Worm (Caenorhabditis elegans) whole organism, L3 larva: ENCODE measurements around the gene Y69A2AR.24.

ENCODE experiments used
- R02D3.7 ChIP-seq: fragments of 150-350 bp; optimal IDR thresholded peaks from 2 replicates; lab custom pipeline; 2014; ENCODE audit warnings: missing biosample characterization, missing genetic modification characterization
- aly-2 ChIP-seq: fragments of 150-350 bp; optimal IDR thresholded peaks from 2 replicates; lab custom pipeline; 2014; ENCODE audit warnings: missing biosample characterization, missing genetic modification characterization
- ceh-16 ChIP-seq: sonication (generic microtip); optimal IDR thresholded peaks from 2 replicates; lab custom pipeline; 2017; ENCODE audit warnings: missing biosample characterization, missing genetic modification characterization
- ceh-28 ChIP-seq: fragments of 150-350 bp; optimal IDR thresholded peaks from 2 replicates; lab custom pipeline; 2014; ENCODE audit warnings: missing biosample characterization, missing genetic modification reagents, missing genetic modification characterization
- ceh-82 ChIP-seq: fragments of 150-350 bp; optimal IDR thresholded peaks from 2 replicates; lab custom pipeline; 2014; ENCODE audit warnings: missing biosample characterization, missing genetic modification characterization
- ceh-9 ChIP-seq: sonication (generic microtip); optimal IDR thresholded peaks from 2 replicates; lab custom pipeline; 2018; ENCODE audit warnings: missing biosample characterization, missing genetic modification characterization
- daf-12 ChIP-seq: fragments of 150-350 bp; optimal IDR thresholded peaks from 2 replicates; lab custom pipeline; 2014; ENCODE audit warnings: missing biosample characterization, missing genetic modification reagents, missing genetic modification characterization
- egl-27 ChIP-seq: sonication (generic microtip); optimal IDR thresholded peaks from 4 replicates; lab custom pipeline; 2017; ENCODE audit warnings: missing biosample characterization, missing genetic modification reagents, missing genetic modification characterization
- egl-5 ChIP-seq: fragments of 150-350 bp; optimal IDR thresholded peaks from 2 replicates; lab custom pipeline; 2017; ENCODE audit warnings: missing biosample characterization, missing genetic modification reagents, missing genetic modification characterization, inconsistent platforms
- elt-1 ChIP-seq: fragments of 150-350 bp; optimal IDR thresholded peaks from 2 replicates; lab custom pipeline; 2014; ENCODE audit warnings: missing biosample characterization, missing genetic modification characterization
- elt-3 ChIP-seq, 3 experiments: fragments of 150-350 bp in 1 of 3; sonication (generic microtip) in 2 of 3; optimal IDR thresholded peaks; 2 replicates in 2 of 3; 4 replicates in 1 of 3; lab custom pipeline; 2014 to 2017; ENCODE audit warnings: missing biosample characterization in 3 of 3, missing genetic modification characterization in 3 of 3
- eor-1 ChIP-seq, 2 experiments: fragments of 150-350 bp; optimal IDR thresholded peaks; 2 replicates each; lab custom pipeline; 2014 to 2018; ENCODE audit warnings: missing biosample characterization in 2 of 2, missing genetic modification characterization in 2 of 2
- jun-1 ChIP-seq: fragments of 150-350 bp; optimal IDR thresholded peaks from 2 replicates; lab custom pipeline; 2014; ENCODE audit warnings: missing biosample characterization, missing genetic modification reagents, missing genetic modification characterization
- lin-15B ChIP-seq: fragments of 150-350 bp; optimal IDR thresholded peaks from 2 replicates; lab custom pipeline; 2014; ENCODE audit warnings: missing biosample characterization, missing genetic modification characterization
- lsy-12 ChIP-seq: sonication (generic microtip); optimal IDR thresholded peaks from 2 replicates; lab custom pipeline; 2016; ENCODE audit warnings: mild to moderate bottlenecking, missing genetic modification characterization, missing compliant biosample characterization
- mdl-1 ChIP-seq: fragments of 150-350 bp; optimal IDR thresholded peaks from 2 replicates; lab custom pipeline; 2014; ENCODE audit warnings: missing biosample characterization, missing genetic modification characterization
- mml-1 ChIP-seq: fragments of 150-350 bp; sonication (generic microtip); optimal IDR thresholded peaks from 3 replicates; lab custom pipeline; 2014; ENCODE audit warnings: missing biosample characterization, missing genetic modification characterization
- nhr-11 ChIP-seq: fragments of 150-350 bp; optimal IDR thresholded peaks from 2 replicates; lab custom pipeline; 2014; ENCODE audit warnings: missing biosample characterization, missing genetic modification characterization
- nhr-12 ChIP-seq: fragments of 150-350 bp; optimal IDR thresholded peaks from 2 replicates; lab custom pipeline; 2014; ENCODE audit warnings: missing biosample characterization, missing genetic modification characterization
- nhr-25 ChIP-seq: sonication (generic microtip); optimal IDR thresholded peaks from 2 replicates; lab custom pipeline; 2017; ENCODE audit warnings: missing biosample characterization, missing genetic modification characterization
- nhr-28 ChIP-seq: fragments of 150-350 bp; optimal IDR thresholded peaks from 2 replicates; lab custom pipeline; 2014; ENCODE audit warnings: missing biosample characterization, missing genetic modification characterization
- nhr-43 ChIP-seq: sonication (generic microtip); optimal IDR thresholded peaks from 2 replicates; lab custom pipeline; 2016; ENCODE audit warnings: mild to moderate bottlenecking, missing genetic modification characterization, missing compliant biosample characterization; ENCODE audit not compliant: poor library complexity, severe bottlenecking
- nhr-67 ChIP-seq: fragments of 150-350 bp; optimal IDR thresholded peaks from 2 replicates; lab custom pipeline; 2014; ENCODE audit warnings: missing biosample characterization, missing genetic modification characterization
- nhr-76 ChIP-seq: fragments of 150-350 bp; sonication (generic microtip); optimal IDR thresholded peaks from 5 replicates; lab custom pipeline; 2014; ENCODE audit warnings: missing biosample characterization, missing genetic modification characterization
- pha-4 ChIP-seq: fragments of 150-350 bp; optimal IDR thresholded peaks from 2 replicates; lab custom pipeline; 2014; ENCODE audit warnings: missing biosample characterization, missing genetic modification reagents, missing genetic modification characterization
- pqm-1 ChIP-seq: fragments of 150-350 bp; optimal IDR thresholded peaks from 2 replicates; lab custom pipeline; 2017; ENCODE audit warnings: missing biosample characterization, missing genetic modification characterization, inconsistent platforms
- sea-2 ChIP-seq: fragments of 150-350 bp; sonication (generic microtip); optimal IDR thresholded peaks from 4 replicates; lab custom pipeline; 2014; ENCODE audit warnings: missing biosample characterization, missing genetic modification reagents, missing genetic modification characterization
- skn-1 ChIP-seq: fragments of 150-350 bp; optimal IDR thresholded peaks from 2 replicates; lab custom pipeline; 2014; ENCODE audit warnings: missing biosample characterization, missing genetic modification characterization
- snpc-4 ChIP-seq: fragments of 150-350 bp; optimal IDR thresholded peaks from 2 replicates; lab custom pipeline; 2014; ENCODE audit warnings: missing biosample characterization, missing genetic modification characterization
- tbx-2 ChIP-seq: sonication (generic microtip); optimal IDR thresholded peaks from 2 replicates; lab custom pipeline; 2016; ENCODE audit warnings: mild to moderate bottlenecking, missing genetic modification characterization, missing compliant biosample characterization
- unc-39 ChIP-seq: sonication (generic microtip); optimal IDR thresholded peaks from 4 replicates; lab custom pipeline; 2017; ENCODE audit warnings: missing biosample characterization, missing genetic modification characterization
- unc-62 ChIP-seq: fragments of 150-350 bp; sonication (generic microtip); optimal IDR thresholded peaks from 4 replicates; lab custom pipeline; 2014; ENCODE audit warnings: missing biosample characterization, missing genetic modification reagents, missing genetic modification characterization
- ztf-11 ChIP-seq: fragments of 150-350 bp; optimal IDR thresholded peaks from 2 replicates; lab custom pipeline; 2014; ENCODE audit warnings: missing biosample characterization, missing genetic modification characterization

Y69A2AR.24 gene

ce11 chrIV:2599634-2600033, 35.8 kb upstream of the Y69A2AR.24 start (continued):
- TF ChIP-seq egl-27 (tag; lab: Kevin White, UChicago) (no peak), daf-12 (tag; lab: Kevin White, UChicago) (no peak)

ce11 chrIV:2597417-2597816, 33.5 kb upstream of the Y69A2AR.24 start, which contains the start of gene Y69A2AR.47:
Gene Y69A2AR.47 (plus strand): TSS chrIV:2597717.
- TF ChIP-seq egl-5 (tag; lab: Kevin White, UChicago) = no peak
- no peak for TF ChIP-seq tbx-2 (tag; lab: Kevin White, UChicago)
- TF ChIP-seq unc-39 = no peak
- no peak for TF ChIP-seq jun-1 (tag; lab: Kevin White, UChicago)
- TF ChIP-seq ceh-9 (tag; lab: Kevin White, UChicago) = no peak
- TF ChIP-seq elt-1 = no peak
- no peak for TF ChIP-seq mdl-1 (tag; lab: Kevin White, UChicago)
- no peak for TF ChIP-seq nhr-12
- TF ChIP-seq ztf-11 = no peak
- no peak for TF ChIP-seq elt-3 (tag; optimal IDR thresholded peaks at IDR 0.05; lab: Kevin White, UChicago)
- no peak for TF ChIP-seq ceh-82 (tag; lab: Kevin White, UChicago)
- TF ChIP-seq sea-2 (GFP tag; lab: Kevin White, UChicago) = no peak
- no peak for TF ChIP-seq snpc-4 (tag; lab: Kevin White, UChicago)
- no peak for TF ChIP-seq daf-12 (tag; lab: Kevin White, UChicago)
- no peak for TF ChIP-seq egl-27 (tag; lab: Kevin White, UChicago)
- no peak for TF ChIP-seq ceh-16 (tag; lab: Kevin White, UChicago)
- no peak for TF ChIP-seq nhr-43
- no peak for TF ChIP-seq unc-62 (GFP tag; lab: Kevin White, UChicago)

- no peak for TF ChIP-seq elt-3 (tag; optimal IDR thresholded peaks at IDR 0.05; lab: Kevin White, UChicago)
- no peak for TF ChIP-seq nhr-43
- TF ChIP-seq mdl-1 (tag; lab: Kevin White, UChicago) = no peak
- TF ChIP-seq ceh-28 (tag; lab: Kevin White, UChicago) = no peak
- no peak for TF ChIP-seq lin-15B
- no peak for TF ChIP-seq eor-1 (tag; optimal IDR thresholded peaks at IDR 0.05; lab: Kevin White, UChicago)
- TF ChIP-seq jun-1 (tag; lab: Kevin White, UChicago) = no peak
- TF ChIP-seq nhr-76 (tag; lab: Kevin White, UChicago) = no peak
- TF ChIP-seq pha-4 = no peak
- TF ChIP-seq nhr-25 = no peak
- TF ChIP-seq ceh-82 (tag; lab: Kevin White, UChicago) = no peak
- TF ChIP-seq mml-1 = no peak
- TF ChIP-seq tbx-2 (tag; lab: Kevin White, UChicago) = no peak
- no peak for TF ChIP-seq nhr-28 (tag; lab: Kevin White, UChicago)
Measured at ce11 chrIV:2581483-2581882, 17.6 kb upstream of the Y69A2AR.24 start, which contains the start of gene nhr-242. Gene nhr-242 (minus strand): TSS chrIV:2581583.

ce11 chrIV:2573122-2573521, 9.3 kb upstream of the Y69A2AR.24 start:
- TF ChIP-seq ceh-82 (tag; lab: Kevin White, UChicago) = no peak
- TF ChIP-seq mdl-1 (tag; lab: Kevin White, UChicago) = no peak
- no peak for TF ChIP-seq nhr-67 (tag; lab: Kevin White, UChicago)
- TF ChIP-seq pha-4 = no peak
- TF ChIP-seq aly-2 (tag; lab: Kevin White, UChicago) = no peak
- TF ChIP-seq daf-12 (tag; lab: Kevin White, UChicago) = no peak
- TF ChIP-seq snpc-4 (tag; lab: Kevin White, UChicago) = no peak
- no peak for TF ChIP-seq ceh-9 (tag; lab: Kevin White, UChicago)
- no peak for TF ChIP-seq skn-1

ce11 chrIV:2572107-2572506, 8.2 kb upstream of the Y69A2AR.24 start, which contains the start of gene Y69A2AR.51:
Gene Y69A2AR.51 (plus strand): TSS chrIV:2572407.
- no peak for TF ChIP-seq mml-1

- TF ChIP-seq unc-39 (no peak), egl-5 (tag; lab: Kevin White, UChicago) (no peak), aly-2 (tag; lab: Kevin White, UChicago) (no peak), ceh-28 (tag; lab: Kevin White, UChicago) (no peak), daf-12 (tag; lab: Kevin White, UChicago) (no peak), lsy-12 (no peak), pha-4 (no peak), nhr-11 (tag; lab: Kevin White, UChicago) (no peak), pqm-1 (tag; lab: Kevin White, UChicago) (no peak), snpc-4 (tag; lab: Kevin White, UChicago) (no peak), R02D3.7 (tag; lab: Kevin White, UChicago) (no peak), lin-15B (no peak)
Measured at ce11 chrIV:2568267-2568666, 4.4 kb upstream of the Y69A2AR.24 start, which contains the start of the genes Y69A2AR.25 and Y69A2AR.12. Gene Y69A2AR.25 (minus strand): TSS chrIV:2568367. Gene Y69A2AR.12 (plus strand): TSS chrIV:2568614.
